Fruit fly (Drosophila melanogaster) whole organism, embryonic: ENCODE data around the gene CG14302.

Experiments used
- Atf-2 ChIP-seq: fragments of 200-800 bp; sonication (Bioruptor generic); optimal IDR thresholded peaks from 2 replicates; lab custom pipeline; 2016; ENCODE audit warnings: missing biosample characterization, missing genetic modification characterization
- Atf3 ChIP-seq: fragments of 200-800 bp; sonication (Bioruptor generic); optimal IDR thresholded peaks from 3 replicates; lab custom pipeline; 2016; ENCODE audit warnings: missing biosample characterization, missing genetic modification characterization
- C15 ChIP-seq: fragments of 200-800 bp; sonication (Bioruptor generic); IDR thresholded peaks from 3 replicates; pipeline ENCODE4 v1.3.6; 2022; ENCODE audit warnings: missing biosample characterization, missing genetic modification characterization
- CG12769 ChIP-seq: fragments of 200-800 bp; sonication (Bioruptor generic); optimal IDR thresholded peaks from 2 replicates; lab custom pipeline; 2019; ENCODE audit warnings: missing biosample characterization, mild to moderate bottlenecking, missing genetic modification characterization, moderate library complexity
- CG15073 ChIP-seq: fragments of 200-800 bp; sonication (Bioruptor generic); optimal IDR thresholded peaks from 2 replicates; lab custom pipeline; 2016; ENCODE audit warnings: missing biosample characterization, missing genetic modification characterization
- CG17328 ChIP-seq: fragments of 200-800 bp; sonication (Bioruptor generic); IDR thresholded peaks from 2 replicates; pipeline ENCODE4 v1.3.6; 2022; ENCODE audit warnings: missing biosample characterization, missing genetic modification characterization
- CG17612 ChIP-seq: fragments of 200-800 bp; sonication (Bioruptor generic); IDR thresholded peaks from 2 replicates; pipeline ENCODE4 v1.3.6; 2022; ENCODE audit warnings: missing biosample characterization, missing genetic modification characterization
- CG17912 ChIP-seq: fragments of 200-800 bp; sonication (Bioruptor generic); optimal IDR thresholded peaks from 2 replicates; lab custom pipeline; 2018; ENCODE audit warnings: missing biosample characterization, mild to moderate bottlenecking, missing genetic modification characterization
- CG18619 ChIP-seq: fragments of 200-800 bp; sonication (Bioruptor generic); optimal IDR thresholded peaks from 3 replicates; lab custom pipeline; 2017; ENCODE audit warnings: missing biosample characterization, mild to moderate bottlenecking, missing genetic modification characterization
- CG18764 ChIP-seq: fragments of 200-800 bp; sonication (Bioruptor generic); optimal IDR thresholded peaks from 3 replicates; lab custom pipeline; 2016; ENCODE audit warnings: missing biosample characterization, missing genetic modification characterization
- CG2889 ChIP-seq: fragments of 200-800 bp; sonication (Bioruptor generic); IDR thresholded peaks from 3 replicates; pipeline ENCODE4 v1.3.6; 2022; ENCODE audit warnings: missing biosample characterization, missing genetic modification characterization
- CG30020 ChIP-seq: fragments of 200-800 bp; optimal IDR thresholded peaks from 2 replicates; lab custom pipeline; 2019; ENCODE audit warnings: missing biosample characterization, mild to moderate bottlenecking, missing genetic modification characterization, moderate library complexity
- CG31388 ChIP-seq: fragments of 200-800 bp; sonication (Bioruptor generic); optimal IDR thresholded peaks from 2 replicates; lab custom pipeline; 2016; ENCODE audit warnings: missing biosample characterization, missing genetic modification characterization
- CG32772 ChIP-seq: fragments of 200-800 bp; sonication (Bioruptor generic); IDR thresholded peaks from 2 replicates; pipeline ENCODE4 v1.3.6; 2022; ENCODE audit warnings: missing biosample characterization, missing genetic modification characterization
- CG3407 ChIP-seq: fragments of 200-800 bp; sonication (Bioruptor generic); optimal IDR thresholded peaks from 2 replicates; lab custom pipeline; 2018; ENCODE audit warnings: missing biosample characterization, mild to moderate bottlenecking, missing genetic modification characterization
- CG4820 ChIP-seq: fragments of 200-800 bp; sonication (Bioruptor generic); optimal IDR thresholded peaks from 3 replicates; lab custom pipeline; 2016; ENCODE audit warnings: missing biosample characterization, missing genetic modification characterization
- CG4854 ChIP-seq: fragments of 200-800 bp; sonication (Bioruptor generic); optimal IDR thresholded peaks from 2 replicates; lab custom pipeline; 2016; ENCODE audit warnings: missing biosample characterization, missing genetic modification characterization, inconsistent platforms
- CG5180 ChIP-seq: fragments of 200-800 bp; sonication (Bioruptor generic); optimal IDR thresholded peaks from 3 replicates; lab custom pipeline; 2017; ENCODE audit warnings: missing biosample characterization, missing genetic modification characterization, mild to moderate bottlenecking, moderate library complexity, missing genetic modification reagents
- CG5245 ChIP-seq: fragments of 200-800 bp; sonication (Bioruptor generic); optimal IDR thresholded peaks from 3 replicates; lab custom pipeline; 2016; ENCODE audit warnings: missing biosample characterization, missing genetic modification characterization
- CG5953 ChIP-seq: fragments of 200-800 bp; sonication (Bioruptor generic); IDR thresholded peaks from 2 replicates; pipeline ENCODE4 v1.3.6; 2022; ENCODE audit warnings: missing biosample characterization, missing genetic modification characterization
- CG8281 ChIP-seq: fragments of 200-800 bp; sonication (Bioruptor generic); optimal IDR thresholded peaks from 2 replicates; lab custom pipeline; 2018; ENCODE audit warnings: missing biosample characterization, mild to moderate bottlenecking, missing genetic modification characterization, moderate library complexity
- CG9817 ChIP-seq: fragments of 200-800 bp; sonication (Bioruptor generic); optimal IDR thresholded peaks from 2 replicates; lab custom pipeline; 2018; ENCODE audit warnings: missing biosample characterization, mild to moderate bottlenecking, missing genetic modification characterization, moderate library complexity
- D ChIP-seq, 2 experiments: fragments of 200-800 bp in 1 of 2; fragments of >200 bp in 1 of 2; sonication (Bioruptor generic) in 1 of 2; optimal IDR thresholded peaks; 2 replicates in 1 of 2; 3 replicates in 1 of 2; lab custom pipeline; 2017; ENCODE audit warnings: mild to moderate bottlenecking in 1 of 2, missing biosample characterization in 1 of 2, missing genetic modification characterization in 1 of 2, missing genetic modification reagents in 1 of 2
- Deaf1 ChIP-seq: fragments of 200-800 bp; optimal IDR thresholded peaks from 3 replicates; lab custom pipeline; 2019; ENCODE audit warnings: missing biosample characterization, mild to moderate bottlenecking, missing genetic modification characterization, moderate library complexity
- Dfd ChIP-seq, 2 experiments: fragments of >200 bp; optimal IDR thresholded peaks; 2 replicates each; lab custom pipeline; 2017; ENCODE audit warnings: missing biosample characterization in 2 of 2, missing genetic modification characterization in 2 of 2
- Dip3 ChIP-seq: fragments of 200-800 bp; sonication (Bioruptor generic); optimal IDR thresholded peaks from 3 replicates; lab custom pipeline; 2016; ENCODE audit warnings: missing biosample characterization, missing genetic modification characterization
- Dref ChIP-seq: fragments of 200-800 bp; sonication (Bioruptor generic); IDR thresholded peaks from 2 replicates; pipeline ENCODE4 v1.3.6; 2022; ENCODE audit warnings: missing biosample characterization, missing genetic modification characterization
- Gsc ChIP-seq: fragments of 200-800 bp; sonication (Bioruptor generic); IDR thresholded peaks from 2 replicates; pipeline ENCODE4 v1.3.6; 2022; ENCODE audit warnings: missing biosample characterization, missing genetic modification characterization
- Hr39 ChIP-seq: fragments of >200 bp; optimal IDR thresholded peaks from 2 replicates; lab custom pipeline; 2017
- Hr78 ChIP-seq, 2 experiments: fragments of 200-800 bp in 1 of 2; fragments of >200 bp in 1 of 2; sonication (Bioruptor generic) in 1 of 2; optimal IDR thresholded peaks; 2 replicates each; lab custom pipeline; 2017 to 2019; ENCODE audit warnings: missing biosample characterization in 2 of 2, missing genetic modification characterization in 2 of 2, mild to moderate bottlenecking in 1 of 2, moderate library complexity in 1 of 2
- Jarid2 ChIP-seq: fragments of 200-800 bp; sonication (Bioruptor generic); optimal IDR thresholded peaks from 3 replicates; lab custom pipeline; 2017; ENCODE audit warnings: mild to moderate bottlenecking, missing biosample characterization, missing genetic modification reagents, missing genetic modification characterization
- Nf-YA ChIP-seq: fragments of 200-800 bp; sonication (Bioruptor generic); IDR thresholded peaks from 2 replicates; pipeline ENCODE4 v1.3.6; 2022; ENCODE audit warnings: missing biosample characterization, missing genetic modification characterization
- Nf-YB ChIP-seq: fragments of 200-800 bp; sonication (Bioruptor generic); optimal IDR thresholded peaks from 3 replicates; lab custom pipeline; 2019; ENCODE audit warnings: missing biosample characterization, mild to moderate bottlenecking, missing genetic modification characterization, moderate library complexity
- Side ChIP-seq: fragments of 200-800 bp; sonication (Bioruptor generic); optimal IDR thresholded peaks from 2 replicates; lab custom pipeline; 2016; ENCODE audit warnings: missing biosample characterization, missing genetic modification characterization
- Sox100B ChIP-seq: fragments of 200-800 bp; sonication (Bioruptor generic); optimal IDR thresholded peaks from 3 replicates; lab custom pipeline; 2018; ENCODE audit warnings: missing biosample characterization, mild to moderate bottlenecking, missing genetic modification characterization
- Taf1 ChIP-seq: fragments of 200-800 bp; sonication (Bioruptor generic); IDR thresholded peaks from 2 replicates; pipeline ENCODE4 v1.3.6; 2022; ENCODE audit warnings: missing biosample characterization, missing genetic modification characterization
- al ChIP-seq: fragments of 200-800 bp; sonication (Bioruptor generic); IDR thresholded peaks from 2 replicates; pipeline ENCODE4 v1.3.6; 2022; ENCODE audit warnings: missing biosample characterization, missing genetic modification characterization
- chif ChIP-seq, 2 experiments: fragments of 200-800 bp; sonication (Bioruptor generic); optimal IDR thresholded peaks; 3 replicates each; lab custom pipeline; 2016; ENCODE audit warnings: missing biosample characterization in 2 of 2, missing genetic modification characterization in 2 of 2
- grau ChIP-seq: fragments of 200-800 bp; optimal IDR thresholded peaks from 3 replicates; lab custom pipeline; 2019; ENCODE audit warnings: missing biosample characterization, mild to moderate bottlenecking, missing genetic modification characterization, moderate library complexity
- ham ChIP-seq: fragments of 200-800 bp; sonication (Bioruptor generic); IDR thresholded peaks from 2 replicates; pipeline ENCODE4 v1.3.6; 2022; ENCODE audit warnings: missing biosample characterization, missing genetic modification characterization
- jing ChIP-seq: fragments of 200-800 bp; sonication (Bioruptor generic); optimal IDR thresholded peaks from 2 replicates; lab custom pipeline; 2018; ENCODE audit warnings: missing biosample characterization, mild to moderate bottlenecking, missing genetic modification characterization
- kay ChIP-seq: fragments of 200-800 bp; sonication (Bioruptor generic); optimal IDR thresholded peaks from 2 replicates; lab custom pipeline; 2016; ENCODE audit warnings: missing biosample characterization, missing genetic modification characterization
- lilli ChIP-seq: fragments of 200-800 bp; sonication (Bioruptor generic); optimal IDR thresholded peaks from 3 replicates; lab custom pipeline; 2016; ENCODE audit warnings: missing biosample characterization, missing genetic modification characterization
- odd ChIP-seq: fragments of 200-800 bp; sonication (Bioruptor generic); optimal IDR thresholded peaks from 2 replicates; lab custom pipeline; 2017; ENCODE audit warnings: missing biosample characterization, mild to moderate bottlenecking, missing genetic modification characterization
- org-1 ChIP-seq: fragments of 200-800 bp; sonication (Bioruptor generic); optimal IDR thresholded peaks from 2 replicates; lab custom pipeline; 2017; ENCODE audit warnings: missing biosample characterization, missing genetic modification characterization
- row ChIP-seq: fragments of 200-800 bp; sonication (Bioruptor generic); IDR thresholded peaks from 3 replicates; pipeline ENCODE4 v1.3.6; 2022; ENCODE audit warnings: missing biosample characterization, missing genetic modification characterization
- run ChIP-seq: fragments of 200-800 bp; sonication (Bioruptor generic); optimal IDR thresholded peaks from 3 replicates; lab custom pipeline; 2018; ENCODE audit warnings: missing biosample characterization, mild to moderate bottlenecking, missing genetic modification characterization
- salm ChIP-seq: fragments of 200-800 bp; sonication (Bioruptor generic); optimal IDR thresholded peaks from 2 replicates; lab custom pipeline; 2018; ENCODE audit warnings: missing biosample characterization, mild to moderate bottlenecking, missing genetic modification characterization
- tio ChIP-seq: fragments of 200-800 bp; sonication (Bioruptor generic); optimal IDR thresholded peaks from 2 replicates; lab custom pipeline; 2017; ENCODE audit warnings: missing biosample characterization, missing genetic modification characterization, inconsistent platforms
- usp ChIP-seq: fragments of >200 bp; optimal IDR thresholded peaks from 2 replicates; lab custom pipeline; 2017; ENCODE audit warnings: missing biosample characterization, missing genetic modification characterization
- wek ChIP-seq: fragments of 200-800 bp; sonication (Bioruptor generic); optimal IDR thresholded peaks from 3 replicates; lab custom pipeline; 2018; ENCODE audit warnings: missing biosample characterization, mild to moderate bottlenecking, missing genetic modification characterization, moderate library complexity

CG14302 gene

dm6 chr3R:18745961-18746468, 13.5 kb downstream of the CG14302 start, which contains the start of the genes PGS1 and gwl (continued):
- TF ChIP-seq Jarid2 (GFP tag; lab: Kevin White, UChicago) (no peak), CG8281 (tag; lab: Kevin White, UChicago) (no peak), lilli (GFP tag; lab: Kevin White, UChicago) (no peak), CG5245 (GFP tag; lab: Kevin White, UChicago) (peak; percentile 31), Dip3 (peak; percentile 45), CG2889 (GFP tag; lab: Robert Waterston, UW) (peak; percentile 58; the same call in 1 of the 3 replicates), Hr39 (lab: Kevin White, UChicago) (no peak), Nf-YB (GFP tag; lab: Kevin White, UChicago) (no peak), CG30020 (tag; lab: Kevin White, UChicago) (peak; percentile 67), row (GFP tag; lab: Robert Waterston, UW) (peak; percentile 80), Nf-YA (GFP tag; lab: Robert Waterston, UW) (peak; percentile 36; the same call in 1 of the 2 replicates), Gsc (GFP tag; lab: Robert Waterston, UW) (peak; percentile 12; the same call in 1 of the 2 replicates), CG18619 (GFP tag; lab: Kevin White, UChicago) (peak; percentile 54), Atf-2 (GFP tag; lab: Kevin White, UChicago) (peak; percentile 3), kay (GFP tag; lab: Kevin White, UChicago) (peak; percentile 56), CG3407 (peak; percentile 35), tio (no peak), CG32772 (GFP tag; lab: Robert Waterston, UW) (peak; percentile 85), Sox100B (peak; percentile 78), wek (no peak), CG5180 (no peak), C15 (GFP tag; lab: Robert Waterston, UW) (0 out of 3 replicates have a peak, but pooled peaks have one; percentile 39), Side (no peak), salm (tag; lab: Kevin White, UChicago) (peak; percentile 8), CG17912 (peak; percentile 23), CG31388 (GFP tag; lab: Kevin White, UChicago) (peak; percentile 49), CG18764 (GFP tag; lab: Kevin White, UChicago) (peak; percentile 65), run (tag; lab: Kevin White, UChicago) (no peak), Deaf1 (tag; lab: Kevin White, UChicago) (no peak), Hr78 (GFP tag; optimal IDR thresholded peaks at IDR 0.05; lab: Kevin White, UChicago) (no peak), org-1 (no peak), chif (GFP tag; optimal IDR thresholded peaks at IDR 0.05; lab: Kevin White, UChicago) (peak; percentile 27 to 48), grau (peak; percentile 68), D (optimal IDR thresholded peaks at IDR 0.05; lab: Kevin White, UChicago) (no peak), D (GFP tag; optimal IDR thresholded peaks at IDR 0.05; lab: Kevin White, UChicago) (peak; percentile 1), CG17328 (GFP tag; lab: Robert Waterston, UW) (peak; percentile 70), CG17612 (peak; percentile 35), CG4820 (peak; percentile 64), CG4854 (GFP tag; lab: Kevin White, UChicago) (no peak), Atf3 (GFP tag; lab: Kevin White, UChicago) (no peak), Dref (GFP tag; lab: Robert Waterston, UW) (peak; percentile 71), CG15073 (GFP tag; lab: Kevin White, UChicago) (no peak), CG5953 (GFP tag; lab: Robert Waterston, UW) (0 out of 2 replicates have a peak, but pooled peaks have one; percentile 28), al (GFP tag; lab: Robert Waterston, UW) (peak; percentile 81), Taf1 (GFP tag; lab: Robert Waterston, UW) (peak; percentile 28; the same call in 1 of the 2 replicates), CG12769 (tag; lab: Kevin White, UChicago) (no peak), odd (GFP tag; lab: Kevin White, UChicago) (no peak), jing (no peak), Dfd (GFP tag; optimal IDR thresholded peaks at IDR 0.05; lab: Kevin White, UChicago) (no peak), CG9817 (peak; percentile 80), usp (GFP tag; lab: Kevin White, UChicago) (no peak), ham (no peak)
